Worm (Caenorhabditis elegans) whole organism, L3 larva: ENCODE measurements around the gene sra-4.

Source experiments
- R02D3.7 ChIP-seq: fragments of 150-350 bp; optimal IDR thresholded peaks from 2 replicates; lab custom pipeline; 2014; ENCODE audit warnings: missing biosample characterization, missing genetic modification characterization
- ZK546.5 ChIP-seq: sonication (generic microtip); optimal IDR thresholded peaks from 2 replicates; lab custom pipeline; 2017; ENCODE audit warnings: missing biosample characterization, missing genetic modification characterization
- aly-2 ChIP-seq: fragments of 150-350 bp; optimal IDR thresholded peaks from 2 replicates; lab custom pipeline; 2014; ENCODE audit warnings: missing biosample characterization, missing genetic modification characterization
- ceh-16 ChIP-seq: sonication (generic microtip); optimal IDR thresholded peaks from 2 replicates; lab custom pipeline; 2017; ENCODE audit warnings: missing biosample characterization, missing genetic modification characterization
- ceh-82 ChIP-seq: fragments of 150-350 bp; optimal IDR thresholded peaks from 2 replicates; lab custom pipeline; 2014; ENCODE audit warnings: missing biosample characterization, missing genetic modification characterization
- ceh-9 ChIP-seq: sonication (generic microtip); optimal IDR thresholded peaks from 2 replicates; lab custom pipeline; 2018; ENCODE audit warnings: missing biosample characterization, missing genetic modification characterization
- daf-12 ChIP-seq: fragments of 150-350 bp; optimal IDR thresholded peaks from 2 replicates; lab custom pipeline; 2014; ENCODE audit warnings: missing biosample characterization, missing genetic modification reagents, missing genetic modification characterization
- egl-27 ChIP-seq: sonication (generic microtip); optimal IDR thresholded peaks from 4 replicates; lab custom pipeline; 2017; ENCODE audit warnings: missing biosample characterization, missing genetic modification reagents, missing genetic modification characterization
- egl-5 ChIP-seq: fragments of 150-350 bp; optimal IDR thresholded peaks from 2 replicates; lab custom pipeline; 2017; ENCODE audit warnings: missing biosample characterization, missing genetic modification reagents, missing genetic modification characterization, inconsistent platforms
- elt-2 ChIP-seq: sonication (generic microtip); optimal IDR thresholded peaks from 2 replicates; lab custom pipeline; 2016; ENCODE audit warnings: missing genetic modification reagents, mild to moderate bottlenecking, missing genetic modification characterization, missing compliant biosample characterization
- elt-3 ChIP-seq, 3 experiments: fragments of 150-350 bp in 1 of 3; sonication (generic microtip) in 2 of 3; optimal IDR thresholded peaks; 2 replicates in 2 of 3; 4 replicates in 1 of 3; lab custom pipeline; 2014 to 2017; ENCODE audit warnings: missing biosample characterization in 3 of 3, missing genetic modification characterization in 3 of 3
- fos-1 ChIP-seq: fragments of 150-350 bp; optimal IDR thresholded peaks from 2 replicates; lab custom pipeline; 2014; ENCODE audit warnings: missing biosample characterization, missing genetic modification characterization
- jun-1 ChIP-seq: fragments of 150-350 bp; optimal IDR thresholded peaks from 2 replicates; lab custom pipeline; 2014; ENCODE audit warnings: missing biosample characterization, missing genetic modification reagents, missing genetic modification characterization
- lin-15B ChIP-seq: fragments of 150-350 bp; optimal IDR thresholded peaks from 2 replicates; lab custom pipeline; 2014; ENCODE audit warnings: missing biosample characterization, missing genetic modification characterization
- lin-39 ChIP-seq: fragments of 150-350 bp; optimal IDR thresholded peaks from 2 replicates; lab custom pipeline; 2018; ENCODE audit warnings: missing biosample characterization, missing genetic modification reagents, missing genetic modification characterization
- lsy-12 ChIP-seq: sonication (generic microtip); optimal IDR thresholded peaks from 2 replicates; lab custom pipeline; 2016; ENCODE audit warnings: mild to moderate bottlenecking, missing genetic modification characterization, missing compliant biosample characterization
- mml-1 ChIP-seq: fragments of 150-350 bp; sonication (generic microtip); optimal IDR thresholded peaks from 3 replicates; lab custom pipeline; 2014; ENCODE audit warnings: missing biosample characterization, missing genetic modification characterization
- nfya-1 ChIP-seq: sonication (generic microtip); optimal IDR thresholded peaks from 2 replicates; lab custom pipeline; 2017; ENCODE audit warnings: missing genetic modification characterization, mild to moderate bottlenecking, missing compliant biosample characterization, antibody characterized with exemption, moderate library complexity; ENCODE audit not compliant: insufficient read depth
- nhr-11 ChIP-seq: fragments of 150-350 bp; optimal IDR thresholded peaks from 2 replicates; lab custom pipeline; 2014; ENCODE audit warnings: missing biosample characterization, missing genetic modification characterization
- nhr-12 ChIP-seq: fragments of 150-350 bp; optimal IDR thresholded peaks from 2 replicates; lab custom pipeline; 2014; ENCODE audit warnings: missing biosample characterization, missing genetic modification characterization
- nhr-23 ChIP-seq: fragments of 150-350 bp; optimal IDR thresholded peaks from 2 replicates; lab custom pipeline; 2014; ENCODE audit warnings: missing biosample characterization, missing genetic modification reagents, missing genetic modification characterization
- nhr-28 ChIP-seq: fragments of 150-350 bp; optimal IDR thresholded peaks from 2 replicates; lab custom pipeline; 2014; ENCODE audit warnings: missing biosample characterization, missing genetic modification characterization
- nhr-43 ChIP-seq: sonication (generic microtip); optimal IDR thresholded peaks from 2 replicates; lab custom pipeline; 2016; ENCODE audit warnings: mild to moderate bottlenecking, missing genetic modification characterization, missing compliant biosample characterization; ENCODE audit not compliant: poor library complexity, severe bottlenecking
- nhr-67 ChIP-seq: fragments of 150-350 bp; optimal IDR thresholded peaks from 2 replicates; lab custom pipeline; 2014; ENCODE audit warnings: missing biosample characterization, missing genetic modification characterization
- nhr-76 ChIP-seq: fragments of 150-350 bp; sonication (generic microtip); optimal IDR thresholded peaks from 5 replicates; lab custom pipeline; 2014; ENCODE audit warnings: missing biosample characterization, missing genetic modification characterization
- nhr-77 ChIP-seq: fragments of 150-350 bp; optimal IDR thresholded peaks from 2 replicates; lab custom pipeline; 2014; ENCODE audit warnings: missing biosample characterization, missing genetic modification characterization
- pha-4 ChIP-seq: fragments of 150-350 bp; optimal IDR thresholded peaks from 2 replicates; lab custom pipeline; 2014; ENCODE audit warnings: missing biosample characterization, missing genetic modification reagents, missing genetic modification characterization
- pqm-1 ChIP-seq: fragments of 150-350 bp; optimal IDR thresholded peaks from 2 replicates; lab custom pipeline; 2017; ENCODE audit warnings: missing biosample characterization, missing genetic modification characterization, inconsistent platforms
- sea-2 ChIP-seq: fragments of 150-350 bp; sonication (generic microtip); optimal IDR thresholded peaks from 4 replicates; lab custom pipeline; 2014; ENCODE audit warnings: missing biosample characterization, missing genetic modification reagents, missing genetic modification characterization
- skn-1 ChIP-seq: fragments of 150-350 bp; optimal IDR thresholded peaks from 2 replicates; lab custom pipeline; 2014; ENCODE audit warnings: missing biosample characterization, missing genetic modification characterization
- snpc-4 ChIP-seq: fragments of 150-350 bp; optimal IDR thresholded peaks from 2 replicates; lab custom pipeline; 2014; ENCODE audit warnings: missing biosample characterization, missing genetic modification characterization
- tbx-2 ChIP-seq: sonication (generic microtip); optimal IDR thresholded peaks from 2 replicates; lab custom pipeline; 2016; ENCODE audit warnings: mild to moderate bottlenecking, missing genetic modification characterization, missing compliant biosample characterization
- unc-39 ChIP-seq: sonication (generic microtip); optimal IDR thresholded peaks from 4 replicates; lab custom pipeline; 2017; ENCODE audit warnings: missing biosample characterization, missing genetic modification characterization
- unc-62 ChIP-seq: fragments of 150-350 bp; sonication (generic microtip); optimal IDR thresholded peaks from 4 replicates; lab custom pipeline; 2014; ENCODE audit warnings: missing biosample characterization, missing genetic modification reagents, missing genetic modification characterization
- zag-1 ChIP-seq: fragments of 150-350 bp; optimal IDR thresholded peaks from 2 replicates; lab custom pipeline; 2014; ENCODE audit warnings: missing biosample characterization, missing genetic modification characterization
- ztf-11 ChIP-seq: fragments of 150-350 bp; optimal IDR thresholded peaks from 2 replicates; lab custom pipeline; 2014; ENCODE audit warnings: missing biosample characterization, missing genetic modification characterization

sra-4 gene

DNA sequence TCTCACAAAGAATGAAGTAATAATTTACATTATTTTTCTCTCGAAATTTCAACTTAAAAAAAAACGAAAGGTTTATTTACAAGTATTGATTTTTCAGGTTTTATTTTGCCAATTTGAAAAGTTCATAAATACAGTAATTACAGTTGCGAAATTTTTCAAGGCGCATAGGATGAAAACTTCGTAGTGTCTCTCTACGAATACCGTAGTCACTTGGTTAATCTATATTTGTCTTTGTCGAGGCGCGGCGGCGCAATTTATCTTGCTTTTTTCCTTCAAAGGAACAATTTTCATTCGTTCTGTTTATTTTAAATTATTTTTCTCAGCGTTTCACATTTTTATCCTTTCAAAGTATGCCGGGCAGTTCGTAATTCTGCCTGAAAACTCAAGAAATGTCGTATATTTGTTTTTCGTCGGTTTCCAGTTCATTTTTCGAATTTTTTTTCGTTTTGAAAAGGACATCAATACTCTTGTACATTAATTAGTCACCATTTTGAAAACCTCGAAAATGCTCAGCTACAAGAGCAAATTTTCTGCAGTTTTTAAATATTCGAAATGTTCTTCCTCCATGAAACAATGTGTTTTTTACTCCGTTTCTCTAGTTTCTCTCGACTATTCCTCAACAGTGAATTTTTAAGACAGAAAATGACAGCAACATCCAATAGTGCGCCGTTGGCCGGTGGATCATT lies 19.0 kb downstream of the sra-4 start, which contains the start of gene mex-6:
Gene mex-6, plus strand, starts transcription at position 636 of the 686 bp plus-strand sequence.
- TF ChIP-seq nhr-67 (tag; lab: Kevin White, UChicago) (no peak), lin-39 (tag; lab: Kevin White, UChicago) (no peak), unc-62 (GFP tag; lab: Kevin White, UChicago) (no peak), egl-27 (tag; lab: Kevin White, UChicago) (no peak), skn-1 (no peak)

DNA sequence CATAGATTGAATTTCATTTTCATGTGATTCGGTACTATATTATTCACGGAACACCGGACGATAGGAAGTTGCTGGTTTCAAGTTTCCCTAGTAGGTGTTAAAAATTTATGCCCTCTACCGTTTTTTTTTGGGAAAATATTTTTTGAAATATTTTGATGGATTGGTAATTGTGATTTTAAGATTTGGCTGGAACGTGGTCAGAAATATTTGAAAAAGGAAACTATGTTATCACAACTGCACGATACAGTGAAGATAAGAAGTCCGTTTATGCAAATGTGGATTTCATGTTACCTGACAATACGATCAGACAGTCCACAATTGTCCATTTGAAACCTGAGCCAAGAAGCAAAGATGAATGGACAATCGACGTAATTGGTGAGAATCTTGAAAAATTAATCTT lies 19.7 kb downstream of the sra-4 start, which contains the start of gene AH6.17:
Gene AH6.17, plus strand, starts transcription at position 185 of the 400 bp plus-strand sequence.
- no peak for TF ChIP-seq unc-39 (tag; lab: Kevin White, UChicago)
- TF ChIP-seq lin-15B (tag; lab: Kevin White, UChicago) = no peak
- TF ChIP-seq nhr-23 = no peak
- TF ChIP-seq ceh-82 (tag; lab: Kevin White, UChicago) = no peak
- TF ChIP-seq aly-2 (tag; lab: Kevin White, UChicago) = no peak
- TF ChIP-seq nhr-76 (tag; lab: Kevin White, UChicago) = no peak
- no peak for TF ChIP-seq snpc-4
- TF ChIP-seq ZK546.5 = no peak
- TF ChIP-seq R02D3.7 (tag; lab: Kevin White, UChicago) = no peak
- no peak for TF ChIP-seq egl-5 (tag; lab: Kevin White, UChicago)
- TF ChIP-seq ceh-16 = no peak
- TF ChIP-seq jun-1 (tag; lab: Kevin White, UChicago) = no peak
- TF ChIP-seq nhr-67 (tag; lab: Kevin White, UChicago) = no peak
- no peak for TF ChIP-seq elt-2 (tag; lab: Kevin White, UChicago)
- TF ChIP-seq egl-27 (tag; lab: Kevin White, UChicago) = no peak
- no peak for TF ChIP-seq nhr-28 (tag; lab: Kevin White, UChicago)
- TF ChIP-seq pqm-1 = no peak

DNA sequence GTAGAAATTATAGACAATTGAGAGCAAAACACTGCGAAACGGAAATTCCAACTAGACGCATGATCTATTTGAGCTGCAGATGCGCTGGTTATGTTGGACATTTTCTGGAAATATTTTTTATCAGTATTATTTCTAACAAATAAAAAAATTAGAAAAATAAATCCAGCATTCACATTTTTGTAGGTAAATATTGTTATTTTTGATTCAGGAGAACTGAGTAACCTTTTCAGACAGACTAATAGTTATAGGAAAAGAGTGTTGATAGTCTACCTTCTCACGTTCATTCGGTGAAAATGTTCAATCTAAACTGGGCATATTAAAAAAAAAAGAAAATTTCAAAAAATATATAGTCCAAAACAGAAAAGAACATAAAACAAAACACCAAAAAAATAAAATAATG lies 21.1 kb downstream of the sra-4 start, which contains the start of gene sra-1:
Gene sra-1, minus strand, starts transcription at position 101 of the 400 bp plus-strand sequence.
- TF ChIP-seq lin-15B (tag; lab: Kevin White, UChicago) (no peak), egl-27 (tag; lab: Kevin White, UChicago) (no peak), skn-1 (no peak), snpc-4 (no peak), unc-62 (GFP tag; lab: Kevin White, UChicago) (no peak), lsy-12 (tag; lab: Kevin White, UChicago) (no peak), zag-1 (tag; lab: Kevin White, UChicago) (no peak), ztf-11 (tag; lab: Kevin White, UChicago) (no peak), jun-1 (tag; lab: Kevin White, UChicago) (no peak), R02D3.7 (tag; lab: Kevin White, UChicago) (no peak), nhr-11 (tag; lab: Kevin White, UChicago) (no peak), lin-39 (tag; lab: Kevin White, UChicago) (no peak), pha-4 (tag; lab: Kevin White, UChicago) (no peak), ZK546.5 (no peak)

DNA sequence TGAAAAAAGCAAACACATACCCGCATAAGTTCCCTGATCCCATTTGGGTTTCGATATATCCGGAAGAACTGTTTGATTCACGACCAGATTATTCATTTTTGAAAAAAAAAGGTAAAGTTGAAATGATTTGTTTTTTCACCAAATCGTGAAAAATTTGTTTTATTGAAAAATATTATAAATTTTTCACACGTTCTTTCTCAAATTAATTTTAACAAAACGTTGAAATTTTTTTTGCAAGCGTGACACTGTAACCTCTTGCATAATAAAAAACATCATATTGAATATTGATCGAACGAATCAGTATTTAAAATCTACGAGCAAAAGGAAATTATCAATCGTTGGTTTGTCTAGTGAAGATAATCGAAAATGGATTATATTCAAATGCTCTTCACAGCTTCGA lies 23.9 kb downstream of the sra-4 start, which contains the start of the genes sfxn-1.1 and AH6.3:
Gene sfxn-1.1, minus strand, starts transcription at position 101 of the 400 bp plus-strand sequence.
Gene AH6.3, plus strand, starts transcription at position 275 of the 400 bp plus-strand sequence.
- TF ChIP-seq egl-27 (tag; lab: Kevin White, UChicago) = no peak
- no peak for TF ChIP-seq sea-2 (GFP tag; lab: Kevin White, UChicago)
- no peak for TF ChIP-seq daf-12 (tag; lab: Kevin White, UChicago)
- TF ChIP-seq ceh-9 (tag; lab: Kevin White, UChicago) = no peak

DNA sequence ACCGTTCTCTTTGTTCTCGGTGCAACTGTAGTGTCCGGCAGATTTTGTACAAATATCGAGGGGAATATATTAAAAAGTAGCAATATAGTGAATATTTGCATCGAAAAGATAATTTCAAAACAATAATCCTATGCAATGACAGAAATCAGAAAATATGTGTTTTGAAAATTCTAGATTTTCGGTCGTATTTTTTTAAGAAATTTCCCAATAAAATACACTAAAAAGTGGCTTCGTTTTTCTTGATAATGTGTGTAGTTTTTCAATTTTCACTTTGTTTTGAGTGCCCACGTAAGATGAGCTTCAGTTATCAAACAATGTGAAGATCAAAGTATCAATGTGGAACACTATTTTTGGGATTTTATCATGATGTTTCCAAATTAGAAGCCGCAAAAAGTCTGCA lies 25.8 kb downstream of the sra-4 start, which contains the start of gene gcy-1:
Gene gcy-1, minus strand, starts transcription at position 101 of the 400 bp plus-strand sequence.
- TF ChIP-seq pha-4 (tag; lab: Kevin White, UChicago) = no peak
- TF ChIP-seq lin-39 (tag; lab: Kevin White, UChicago) = no peak
- no peak for TF ChIP-seq nhr-11 (tag; lab: Kevin White, UChicago)
- no peak for TF ChIP-seq lin-15B (tag; lab: Kevin White, UChicago)
- no peak for TF ChIP-seq ceh-82 (tag; lab: Kevin White, UChicago)
- TF ChIP-seq tbx-2 (tag; lab: Kevin White, UChicago) = no peak
- no peak for TF ChIP-seq daf-12 (tag; lab: Kevin White, UChicago)
- no peak for TF ChIP-seq elt-3 (tag; optimal IDR thresholded peaks at IDR 0.05; lab: Kevin White, UChicago)
- no peak for TF ChIP-seq nhr-77 (tag; lab: Kevin White, UChicago)
- no peak for TF ChIP-seq ztf-11 (tag; lab: Kevin White, UChicago)
- TF ChIP-seq fos-1 (tag; lab: Kevin White, UChicago) = no peak
- TF ChIP-seq nfya-1 = no peak
- no peak for TF ChIP-seq nhr-43 (tag; lab: Kevin White, UChicago)
- TF ChIP-seq nhr-12 = no peak
- no peak for TF ChIP-seq nhr-76 (tag; lab: Kevin White, UChicago)
- no peak for TF ChIP-seq mml-1
- no peak for TF ChIP-seq elt-2 (tag; lab: Kevin White, UChicago)
